Fruit fly (Drosophila melanogaster) whole organism, embryonic: ENCODE data around the gene glu.
A peak's percentile ranks its signal among the peaks of the same experiment; 100 is the strongest.

Source experiments
- Ada2b ChIP-seq: fragments of 200-800 bp; sonication (Bioruptor generic); IDR thresholded peaks from 2 replicates; pipeline ENCODE4 v1.3.6; 2022; ENCODE audit warnings: missing biosample characterization, missing genetic modification characterization
- C15 ChIP-seq: fragments of 200-800 bp; sonication (Bioruptor generic); IDR thresholded peaks from 3 replicates; pipeline ENCODE4 v1.3.6; 2022; ENCODE audit warnings: missing biosample characterization, missing genetic modification characterization
- CG10274 ChIP-seq: fragments of 200-800 bp; sonication (Bioruptor generic); optimal IDR thresholded peaks from 3 replicates; lab custom pipeline; 2017; ENCODE audit warnings: missing biosample characterization, mild to moderate bottlenecking, missing genetic modification characterization
- CG11560 ChIP-seq: fragments of 200-800 bp; sonication (Bioruptor generic); IDR thresholded peaks from 3 replicates; pipeline ENCODE4 v1.3.6; 2022; ENCODE audit warnings: missing biosample characterization, missing genetic modification characterization
- CG1233 ChIP-seq: fragments of 200-800 bp; sonication (Bioruptor generic); optimal IDR thresholded peaks from 4 replicates; lab custom pipeline; 2018; ENCODE audit warnings: missing biosample characterization, mild to moderate bottlenecking, missing genetic modification characterization
- CG13624 ChIP-seq: fragments of 200-800 bp; sonication (Bioruptor generic); optimal IDR thresholded peaks from 2 replicates; lab custom pipeline; 2016; ENCODE audit warnings: missing biosample characterization, missing genetic modification characterization
- CG14860 ChIP-seq: fragments of 200-800 bp; sonication (Bioruptor generic); IDR thresholded peaks from 3 replicates; pipeline ENCODE4 v1.3.6; 2022; ENCODE audit warnings: missing biosample characterization, missing genetic modification characterization; ENCODE audit not compliant: partially characterized antibody
- CG14965 ChIP-seq: fragments of 200-800 bp; sonication (Bioruptor generic); optimal IDR thresholded peaks from 2 replicates; lab custom pipeline; 2016; ENCODE audit warnings: missing biosample characterization, missing genetic modification characterization, borderline replicate concordance
- CG1603 ChIP-seq: fragments of 200-800 bp; sonication (Bioruptor generic); optimal IDR thresholded peaks from 2 replicates; lab custom pipeline; 2019; ENCODE audit warnings: missing biosample characterization, mild to moderate bottlenecking, missing genetic modification characterization, moderate library complexity
- CG1647 ChIP-seq: fragments of 200-800 bp; sonication (Bioruptor generic); optimal IDR thresholded peaks from 3 replicates; lab custom pipeline; 2016; ENCODE audit warnings: missing biosample characterization, missing genetic modification characterization
- CG17568 ChIP-seq: fragments of 200-800 bp; sonication (Bioruptor generic); optimal IDR thresholded peaks from 2 replicates; lab custom pipeline; 2018; ENCODE audit warnings: missing biosample characterization, mild to moderate bottlenecking, missing genetic modification characterization, moderate library complexity
- CG32767 ChIP-seq: fragments of 200-800 bp; sonication (Bioruptor generic); IDR thresholded peaks from 2 replicates; pipeline ENCODE4 v1.3.6; 2022; ENCODE audit warnings: missing biosample characterization, missing genetic modification characterization
- CG43689 ChIP-seq: fragments of 200-800 bp; sonication (Bioruptor generic); IDR thresholded peaks from 2 replicates; pipeline ENCODE4 v1.3.6; 2022; ENCODE audit warnings: missing biosample characterization, missing genetic modification characterization
- CG6765 ChIP-seq: fragments of 200-800 bp; sonication (Bioruptor generic); optimal IDR thresholded peaks from 3 replicates; lab custom pipeline; 2017; ENCODE audit warnings: missing biosample characterization, mild to moderate bottlenecking, missing genetic modification characterization
- CG7372 ChIP-seq: fragments of 200-800 bp; sonication (Bioruptor generic); IDR thresholded peaks from 2 replicates; pipeline ENCODE4 v1.3.6; 2022; ENCODE audit warnings: missing biosample characterization, missing genetic modification characterization
- CG7928 ChIP-seq: fragments of 200-800 bp; sonication (Bioruptor generic); optimal IDR thresholded peaks from 2 replicates; lab custom pipeline; 2017; ENCODE audit warnings: missing biosample characterization, mild to moderate bottlenecking, missing genetic modification characterization
- CG8388 ChIP-seq: fragments of 200-800 bp; sonication (Bioruptor generic); optimal IDR thresholded peaks from 2 replicates; lab custom pipeline; 2019; ENCODE audit warnings: missing biosample characterization, mild to moderate bottlenecking, missing genetic modification characterization, moderate library complexity
- E2f2 ChIP-seq: fragments of 200-800 bp; sonication (Bioruptor generic); IDR thresholded peaks from 2 replicates; pipeline ENCODE4 v1.3.6; 2022; ENCODE audit warnings: missing biosample characterization, missing genetic modification characterization
- Eip74EF ChIP-seq, 2 experiments: fragments of 200-800 bp in 1 of 2; fragments of >200 bp in 1 of 2; sonication (Bioruptor generic) in 1 of 2; optimal IDR thresholded peaks; 2 replicates each; lab custom pipeline; 2017 to 2019; ENCODE audit warnings: missing biosample characterization in 2 of 2, missing genetic modification characterization in 2 of 2, mild to moderate bottlenecking in 1 of 2, moderate library complexity in 1 of 2
- Fer2 ChIP-seq: fragments of 200-800 bp; sonication (Bioruptor generic); optimal IDR thresholded peaks from 2 replicates; lab custom pipeline; 2018; ENCODE audit warnings: missing biosample characterization, mild to moderate bottlenecking, missing genetic modification characterization, moderate library complexity
- Gsc ChIP-seq: fragments of 200-800 bp; sonication (Bioruptor generic); IDR thresholded peaks from 2 replicates; pipeline ENCODE4 v1.3.6; 2022; ENCODE audit warnings: missing biosample characterization, missing genetic modification characterization
- H2.0 ChIP-seq: fragments of 200-800 bp; sonication (Bioruptor generic); IDR thresholded peaks from 2 replicates; pipeline ENCODE4 v1.3.6; 2022; ENCODE audit warnings: missing biosample characterization, missing genetic modification characterization
- Jarid2 ChIP-seq: fragments of 200-800 bp; sonication (Bioruptor generic); optimal IDR thresholded peaks from 3 replicates; lab custom pipeline; 2017; ENCODE audit warnings: mild to moderate bottlenecking, missing biosample characterization, missing genetic modification reagents, missing genetic modification characterization
- Kr ChIP-seq: fragments of 200-800 bp; sonication (Bioruptor generic); optimal IDR thresholded peaks from 2 replicates; lab custom pipeline; 2017; ENCODE audit warnings: missing biosample characterization, mild to moderate bottlenecking, missing genetic modification characterization
- NfI ChIP-seq: fragments of 200-800 bp; sonication (Bioruptor generic); optimal IDR thresholded peaks from 3 replicates; lab custom pipeline; 2018; ENCODE audit warnings: missing biosample characterization, mild to moderate bottlenecking, missing genetic modification characterization, moderate library complexity
- Oaz ChIP-seq: fragments of 200-800 bp; sonication (Bioruptor generic); IDR thresholded peaks from 2 replicates; pipeline ENCODE4 v1.3.6; 2022; ENCODE audit warnings: missing biosample characterization, missing genetic modification characterization
- Sox102F ChIP-seq: fragments of 200-800 bp; sonication (Bioruptor generic); optimal IDR thresholded peaks from 2 replicates; lab custom pipeline; 2018; ENCODE audit warnings: missing biosample characterization, mild to moderate bottlenecking, missing genetic modification characterization, moderate library complexity
- Trl ChIP-seq, 3 experiments: fragments of >200 bp in 2 of 3; fragments of 200-800 bp in 1 of 3; sonication (Bioruptor generic) in 1 of 3; optimal IDR thresholded peaks; 2 replicates in 1 of 3; 3 replicates in 2 of 3; lab custom pipeline; 2016 to 2017; ENCODE audit warnings: missing biosample characterization in 1 of 3, missing genetic modification characterization in 1 of 3
- abd-A ChIP-seq: fragments of 200-800 bp; sonication (Bioruptor generic); optimal IDR thresholded peaks from 3 replicates; lab custom pipeline; 2019; ENCODE audit warnings: missing biosample characterization, mild to moderate bottlenecking, missing genetic modification characterization, moderate library complexity
- ap ChIP-seq: fragments of 200-800 bp; sonication (Bioruptor generic); IDR thresholded peaks from 2 replicates; pipeline ENCODE4 v1.3.6; 2022; ENCODE audit warnings: missing biosample characterization, missing genetic modification characterization
- ash1 ChIP-seq: fragments of 200-800 bp; sonication (Bioruptor generic); optimal IDR thresholded peaks from 2 replicates; lab custom pipeline; 2018; ENCODE audit warnings: missing biosample characterization, mild to moderate bottlenecking, missing genetic modification characterization
- cg ChIP-seq: fragments of 200-800 bp; sonication (Bioruptor generic); optimal IDR thresholded peaks from 3 replicates; lab custom pipeline; 2019; ENCODE audit warnings: missing biosample characterization, mild to moderate bottlenecking, missing genetic modification characterization, moderate library complexity
- croc ChIP-seq: fragments of 200-800 bp; sonication (Bioruptor generic); conservative IDR thresholded peaks from 3 replicates; pipeline ENCODE4 v1.3.6; 2022; ENCODE audit warnings: missing biosample characterization, missing genetic modification characterization
- cwo ChIP-seq: fragments of 200-800 bp; sonication (Bioruptor generic); optimal IDR thresholded peaks from 3 replicates; lab custom pipeline; 2017; ENCODE audit warnings: missing biosample characterization, missing genetic modification characterization, mild to moderate bottlenecking, moderate library complexity, missing genetic modification reagents
- disco-r ChIP-seq: fragments of 200-800 bp; sonication (Bioruptor generic); optimal IDR thresholded peaks from 2 replicates; lab custom pipeline; 2016; ENCODE audit warnings: missing biosample characterization, missing genetic modification characterization
- ewg ChIP-seq: fragments of 200-800 bp; sonication (Bioruptor generic); optimal IDR thresholded peaks from 3 replicates; lab custom pipeline; 2017; ENCODE audit warnings: mild to moderate bottlenecking, missing biosample characterization, missing genetic modification reagents, missing genetic modification characterization
- fru ChIP-seq: fragments of >200 bp; optimal IDR thresholded peaks from 2 replicates; lab custom pipeline; 2017
- ftz-f1 ChIP-seq: fragments of 200-800 bp; sonication (Bioruptor generic); optimal IDR thresholded peaks from 2 replicates; lab custom pipeline; 2016; ENCODE audit warnings: missing biosample characterization, missing genetic modification characterization
- grn ChIP-seq: fragments of 200-800 bp; sonication (Bioruptor generic); optimal IDR thresholded peaks from 3 replicates; lab custom pipeline; 2017; ENCODE audit warnings: missing biosample characterization, missing genetic modification characterization
- insv ChIP-seq, 2 experiments: fragments of 200-800 bp; sonication (Bioruptor generic); optimal IDR thresholded peaks; 3 replicates each; lab custom pipeline; 2016 to 2018; ENCODE audit warnings: missing biosample characterization in 2 of 2, missing genetic modification characterization in 2 of 2
- lola ChIP-seq, 3 experiments: fragments of >200 bp in 2 of 3; fragments of 200-800 bp in 1 of 3; sonication (Bioruptor generic) in 1 of 3; optimal IDR thresholded peaks; 2 replicates each; lab custom pipeline; 2017 to 2019; ENCODE audit warnings: missing biosample characterization in 3 of 3, missing genetic modification characterization in 3 of 3, mild to moderate bottlenecking in 1 of 3, moderate library complexity in 1 of 3
- psq ChIP-seq: fragments of 200-800 bp; sonication (Bioruptor generic); optimal IDR thresholded peaks from 2 replicates; lab custom pipeline; 2017; ENCODE audit warnings: missing biosample characterization, missing genetic modification characterization
- sc ChIP-seq, 3 experiments: fragments of >200 bp in 2 of 3; fragments of 200-800 bp in 1 of 3; sonication (Bioruptor generic) in 1 of 3; optimal IDR thresholded peaks; 2 replicates in 2 of 3; 3 replicates in 1 of 3; lab custom pipeline; 2017; ENCODE audit warnings: mild to moderate bottlenecking in 1 of 3, missing biosample characterization in 1 of 3, missing genetic modification characterization in 1 of 3, missing genetic modification reagents in 1 of 3
- sob ChIP-seq: fragments of 200-800 bp; sonication (Bioruptor generic); IDR thresholded peaks from 2 replicates; pipeline ENCODE4 v1.3.6; 2022; ENCODE audit warnings: missing biosample characterization, missing genetic modification characterization
- sqz ChIP-seq: fragments of 200-800 bp; sonication (Bioruptor generic); optimal IDR thresholded peaks from 3 replicates; lab custom pipeline; 2018; ENCODE audit warnings: missing biosample characterization, mild to moderate bottlenecking, missing genetic modification characterization
- tll ChIP-seq, 2 experiments: fragments of 200-800 bp in 1 of 2; fragments of >200 bp in 1 of 2; sonication (Bioruptor generic) in 1 of 2; optimal IDR thresholded peaks; 2 replicates each; lab custom pipeline; 2017 to 2019; ENCODE audit warnings: missing biosample characterization in 2 of 2, missing genetic modification characterization in 2 of 2, mild to moderate bottlenecking in 1 of 2, moderate library complexity in 1 of 2

glu gene

dm6 chr2L:16715841-16716701 is 22.1 kb downstream of the glu start, which contains the start of the genes Cyt-c-d and CG31808 (continued):
- TF ChIP-seq lola (GFP tag; optimal IDR thresholded peaks at IDR 0.05; lab: Kevin White, UChicago) (peak in 1 of 3 experiments; percentile 95), ash1 (GFP tag; lab: Kevin White, UChicago) (no peak), CG11560 (tag; lab: Robert Waterston, UW) (peak; percentile 89), Fer2 (tag; lab: Kevin White, UChicago) (peak; percentile 84), CG1603 (tag; lab: Kevin White, UChicago) (peak; percentile 97), CG7372 (GFP tag; lab: Robert Waterston, UW) (peak; percentile 95), sqz (GFP tag; lab: Kevin White, UChicago) (peak; percentile 91), CG7928 (GFP tag; lab: Kevin White, UChicago) (peak; percentile 71), Jarid2 (GFP tag; lab: Kevin White, UChicago) (peak; percentile 83), CG8388 (GFP tag; lab: Kevin White, UChicago) (peak; percentile 97), CG14965 (GFP tag; lab: Kevin White, UChicago) (peak; percentile 58), NfI (GFP tag; lab: Kevin White, UChicago) (peak; percentile 97), sc (optimal IDR thresholded peaks at IDR 0.05; lab: Kevin White, UChicago) (no peak), sc (GFP tag; optimal IDR thresholded peaks at IDR 0.05; lab: Kevin White, UChicago) (peak; percentile 97), CG6765 (GFP tag; lab: Kevin White, UChicago) (peak; percentile 92), cwo (GFP tag; lab: Kevin White, UChicago) (peak; percentile 91), abd-A (tag; lab: Kevin White, UChicago) (peak; percentile 55), CG1647 (GFP tag; lab: Kevin White, UChicago) (peak; percentile 86), E2f2 (GFP tag; lab: Robert Waterston, UW) (peak; percentile 86), CG43689 (peak; percentile 97), Ada2b (GFP tag; lab: Robert Waterston, UW) (peak; percentile 97), CG14860 (GFP tag; lab: Robert Waterston, UW) (0 out of 3 replicates have a peak, but pooled peaks have one; percentile 12), CG13624 (GFP tag; lab: Kevin White, UChicago) (peak; percentile 84), psq (GFP tag; lab: Kevin White, UChicago) (peak; percentile 75), H2.0 (peak; percentile 97), Gsc (peak; percentile 92), Eip74EF (GFP tag; optimal IDR thresholded peaks at IDR 0.05; lab: Kevin White, UChicago) (peak in 1 of 2 experiments; percentile 98), ftz-f1 (GFP tag; lab: Kevin White, UChicago) (peak; percentile 49), Kr (peak; percentile 71), CG32767 (GFP tag; lab: Robert Waterston, UW) (peak; percentile 96), CG10274 (GFP tag; lab: Kevin White, UChicago) (peak; percentile 81), disco-r (peak; percentile 93), Sox102F (peak; percentile 99), tll (GFP tag; optimal IDR thresholded peaks at IDR 0.05; lab: Kevin White, UChicago) (peak in 1 of 2 experiments; percentile 11), ap (peak; percentile 97), sob (GFP tag; lab: Robert Waterston, UW) (peak; percentile 98), croc (GFP tag; lab: Robert Waterston, UW) (peak; percentile 97), CG1233 (GFP tag; lab: Kevin White, UChicago) (peak; percentile 94), fru (lab: Kevin White, UChicago) (no peak), Trl (optimal IDR thresholded peaks at IDR 0.05; lab: Kevin White, UChicago) (peak; percentile 93 to 94), Trl (GFP tag; optimal IDR thresholded peaks at IDR 0.05; lab: Kevin White, UChicago) (peak; percentile 85), ewg (GFP tag; lab: Kevin White, UChicago) (peak; percentile 95), CG17568 (peak; percentile 95), C15 (GFP tag; lab: Robert Waterston, UW) (peak; percentile 88), grn (GFP tag; lab: Kevin White, UChicago) (peak; percentile 76), insv (GFP tag; optimal IDR thresholded peaks at IDR 0.05; lab: Kevin White, UChicago) (peak in 1 of 2 experiments; percentile 59), cg (GFP tag; lab: Kevin White, UChicago) (peak; percentile 28), Oaz (GFP tag; lab: Robert Waterston, UW) (peak; percentile 94)
